Worm (Caenorhabditis elegans): ENCODE results near the gene C37C3.18.

- TF ChIP-seq elt-3 (tag; optimal IDR thresholded peaks at IDR 0.05) (no peak), elt-1 (tag; optimal IDR thresholded peaks at IDR 0.05; ENCODE audit: borderline replicate concordance, insufficient read depth) (no peak), pha-4 (tag; optimal IDR thresholded peaks at IDR 0.05) (no peak), mep-1 (tag; optimal IDR thresholded peaks at IDR 0.05) (no peak), unc-62 (GFP tag; optimal IDR thresholded peaks at IDR 0.05) (no peak)
These were observed 18.2 kb downstream of the C37C3.18 start for ce11 chrV:7872945-7873344.

Data from whole organism, mixed stage, embryonic.